Fruit fly (Drosophila melanogaster): Measurements from ENCODE around the gene CG14645.

Gene CG14645

DNA sequence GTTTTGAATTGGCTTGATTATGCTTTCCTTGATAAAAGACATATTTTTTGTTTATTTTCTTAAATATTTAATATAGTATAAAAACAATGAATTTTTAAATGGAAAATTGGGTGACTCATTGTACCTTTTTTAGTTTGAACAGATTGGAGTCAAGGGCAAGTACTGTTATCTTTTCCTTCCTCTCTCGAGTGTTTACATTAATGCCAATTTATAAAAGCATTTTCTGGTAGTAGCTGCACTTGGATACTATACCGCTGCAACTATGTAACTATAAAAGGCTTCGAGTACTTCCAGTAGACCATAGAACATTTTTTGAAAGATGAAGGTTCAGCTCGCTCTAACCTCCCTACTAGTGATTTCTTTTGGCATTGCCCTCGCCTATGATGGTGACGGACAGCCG is at the start of gene CG14645:
Gene CG14645 (plus strand): TSS at position 301 of the 400 bp plus-strand sequence.
- TF ChIP-seq CG8478 (optimal IDR thresholded peaks at IDR 0.05), result no peak
- no peak for TF ChIP-seq CTCF (optimal IDR thresholded peaks at IDR 0.05)

DNA sequence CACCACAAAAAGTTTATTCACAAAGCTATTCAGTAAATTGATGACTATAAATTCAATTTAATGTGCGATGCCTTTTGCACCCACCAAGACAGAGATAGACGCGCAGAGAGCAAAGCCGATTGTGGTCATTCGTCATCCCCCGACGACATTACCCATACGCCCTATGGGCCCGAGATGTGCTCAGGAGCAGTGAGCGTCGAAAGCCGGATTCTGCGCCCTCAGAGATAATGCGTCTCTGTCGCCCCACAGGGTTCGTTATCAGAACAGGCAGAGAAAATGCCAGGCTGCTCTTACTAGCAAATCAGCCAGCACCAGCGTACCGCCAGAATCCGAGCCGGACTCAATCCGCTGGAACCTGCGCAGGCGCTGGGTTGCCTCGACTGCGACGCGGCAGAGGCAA is 43.6 kb upstream of the CG14645 start:
- no peak for TF ChIP-seq CTCF (optimal IDR thresholded peaks at IDR 0.05)
- TF ChIP-seq CG8478 (optimal IDR thresholded peaks at IDR 0.05), result no peak

DNA sequence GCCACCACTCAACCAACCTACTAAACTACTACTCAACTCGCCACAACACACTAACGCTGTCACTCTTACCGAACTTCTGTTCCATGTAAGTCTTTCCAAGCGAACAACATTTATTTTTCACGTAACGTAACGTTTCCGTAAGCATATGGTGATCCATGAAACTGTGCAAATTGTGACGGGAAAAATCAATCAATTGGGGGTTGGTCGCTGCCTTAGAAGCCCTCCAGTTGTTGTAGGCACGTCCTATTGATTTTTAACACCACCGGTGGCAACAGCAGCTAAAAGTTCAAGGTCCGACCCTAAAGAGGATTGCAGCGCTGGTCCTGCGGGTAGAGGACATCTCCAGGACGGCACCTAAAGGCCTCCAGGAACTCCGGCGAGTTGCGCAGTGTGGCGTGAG is 42.7 kb upstream of the CG14645 start:
- TF ChIP-seq CG8478 (optimal IDR thresholded peaks at IDR 0.05), result no peak
- TF ChIP-seq CTCF (optimal IDR thresholded peaks at IDR 0.05), result no peak

DNA sequence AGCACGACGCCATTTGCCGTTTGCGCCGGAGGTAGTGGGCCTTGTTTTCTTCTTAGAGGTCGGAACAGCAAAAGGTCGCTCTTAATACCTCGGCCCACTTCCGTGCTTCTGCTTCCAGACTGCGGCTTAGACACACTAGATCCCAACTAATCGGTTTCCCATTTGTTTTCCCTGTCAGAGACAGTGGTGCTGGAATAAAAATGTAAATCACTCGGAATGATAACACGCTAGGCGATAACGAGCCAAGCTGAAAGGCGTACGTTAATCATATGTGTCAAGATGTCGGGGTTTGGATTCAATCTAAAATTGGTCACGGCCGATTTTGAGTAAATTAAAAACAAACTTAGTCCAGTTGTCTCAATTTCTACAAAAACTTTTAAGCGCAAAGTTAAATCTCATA is 40.2 kb upstream of the CG14645 start, which contains the start of gene Nepl11:
Gene Nepl11 (minus strand): TSS at position 152 of the 400 bp plus-strand sequence.
- TF ChIP-seq CG8478 (optimal IDR thresholded peaks at IDR 0.05) (no peak), CTCF (optimal IDR thresholded peaks at IDR 0.05) (no peak)

DNA sequence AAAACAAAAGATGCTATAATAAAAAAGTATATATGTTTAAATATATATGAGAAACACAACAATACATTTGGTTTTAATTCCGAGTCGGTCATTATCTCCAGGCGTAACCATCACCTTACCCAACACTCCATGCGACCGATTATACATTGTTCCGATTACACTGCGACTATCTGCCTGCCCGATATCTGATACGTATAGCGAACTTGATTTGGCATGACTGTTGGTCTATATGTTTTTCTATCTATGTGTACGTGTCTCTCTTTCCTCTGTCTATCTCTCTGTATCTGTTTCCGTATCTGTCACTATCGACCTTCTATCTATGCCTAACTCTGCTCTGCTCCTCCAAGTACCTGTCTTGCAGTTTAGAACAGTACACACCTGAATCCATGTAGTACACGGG is 33.4 kb upstream of the CG14645 start:
- TF ChIP-seq CTCF (optimal IDR thresholded peaks at IDR 0.05) (no peak), CG8478 (optimal IDR thresholded peaks at IDR 0.05) (no peak)

DNA sequence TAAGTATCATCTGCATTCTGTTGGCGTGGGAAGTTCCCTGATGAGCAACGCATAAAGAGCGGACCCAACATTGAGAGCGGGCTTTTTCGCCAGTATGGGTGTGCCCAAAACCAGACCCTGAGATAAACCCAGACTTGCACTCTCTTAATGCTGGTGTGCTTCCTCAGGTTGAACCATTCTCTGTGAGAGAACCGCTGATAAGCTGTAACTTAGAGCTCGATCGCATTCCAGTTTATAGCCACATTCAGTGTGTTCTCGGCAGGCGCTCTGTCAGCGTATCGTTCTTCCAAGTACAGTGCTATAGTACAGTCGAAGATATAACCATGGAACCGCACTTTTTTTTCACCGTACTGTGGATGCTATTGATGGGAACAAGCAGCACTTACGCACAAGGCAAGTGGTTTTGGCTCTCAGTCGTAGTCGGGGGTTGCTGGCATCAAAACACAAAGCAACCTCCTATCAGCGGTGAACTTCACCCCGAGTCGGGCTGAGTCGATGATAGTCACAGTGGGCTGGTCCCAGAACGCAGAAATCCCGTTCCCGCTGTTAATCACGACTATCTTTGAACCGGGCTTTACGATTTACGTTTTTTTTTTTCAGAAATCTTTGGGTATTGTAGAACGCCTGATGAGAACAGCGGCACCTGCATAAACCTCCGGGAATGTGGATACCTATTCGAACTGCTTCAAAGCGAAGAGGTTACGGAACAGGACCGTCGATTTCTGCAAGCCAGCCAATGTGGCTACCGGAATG is 27.1 kb upstream of the CG14645 start, which contains the start of gene MP1:
Gene MP1 (plus strand): TSS at position 245 of the 753 bp plus-strand sequence.
- no peak for TF ChIP-seq CG8478 (optimal IDR thresholded peaks at IDR 0.05)
- TF ChIP-seq CTCF (optimal IDR thresholded peaks at IDR 0.05), result no peak

DNA sequence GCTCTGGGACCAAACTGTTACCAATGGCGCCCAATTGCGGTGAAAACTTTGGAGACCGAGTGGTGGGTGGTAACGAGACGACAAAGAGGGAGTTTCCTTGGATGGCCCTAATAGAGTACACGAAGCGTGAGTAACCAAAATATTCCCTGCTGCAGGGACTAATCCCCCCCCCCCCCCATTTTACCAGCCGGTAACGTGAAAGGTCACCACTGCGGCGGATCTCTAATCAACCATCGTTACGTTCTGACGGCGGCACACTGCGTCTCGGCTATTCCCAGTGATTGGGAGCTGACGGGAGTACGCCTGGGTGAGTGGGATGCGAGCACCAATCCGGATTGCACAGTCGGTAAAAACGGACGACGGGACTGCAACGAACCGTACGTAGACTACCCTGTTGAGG is 26.2 kb upstream of the CG14645 start:
- TF ChIP-seq CG8478 (optimal IDR thresholded peaks at IDR 0.05), result no peak
- TF ChIP-seq CTCF (optimal IDR thresholded peaks at IDR 0.05), result no peak

DNA sequence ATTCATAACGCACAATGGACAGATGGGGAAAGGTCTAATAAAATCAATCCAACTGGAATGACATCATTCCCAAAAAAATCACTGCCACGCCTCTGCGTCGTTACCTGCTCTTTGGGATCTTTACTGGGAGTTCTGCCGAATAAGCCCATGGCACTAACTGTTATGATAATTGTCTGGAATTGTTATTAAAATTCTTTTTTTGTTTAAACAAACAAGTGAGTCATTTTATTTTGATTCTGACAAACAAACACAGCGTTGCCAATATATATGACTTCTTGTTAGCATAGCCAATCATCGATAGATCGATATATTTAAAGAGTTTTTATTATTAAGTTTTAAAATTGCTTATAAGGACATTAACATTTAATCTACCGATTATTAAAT is 24.2 kb upstream of the CG14645 start, which contains the start of gene Vps24:
Gene Vps24 (minus strand): TSS at position 265 of the 384 bp plus-strand sequence.
- no peak for TF ChIP-seq CG8478 (optimal IDR thresholded peaks at IDR 0.05)
- no peak for TF ChIP-seq CTCF (optimal IDR thresholded peaks at IDR 0.05)

DNA sequence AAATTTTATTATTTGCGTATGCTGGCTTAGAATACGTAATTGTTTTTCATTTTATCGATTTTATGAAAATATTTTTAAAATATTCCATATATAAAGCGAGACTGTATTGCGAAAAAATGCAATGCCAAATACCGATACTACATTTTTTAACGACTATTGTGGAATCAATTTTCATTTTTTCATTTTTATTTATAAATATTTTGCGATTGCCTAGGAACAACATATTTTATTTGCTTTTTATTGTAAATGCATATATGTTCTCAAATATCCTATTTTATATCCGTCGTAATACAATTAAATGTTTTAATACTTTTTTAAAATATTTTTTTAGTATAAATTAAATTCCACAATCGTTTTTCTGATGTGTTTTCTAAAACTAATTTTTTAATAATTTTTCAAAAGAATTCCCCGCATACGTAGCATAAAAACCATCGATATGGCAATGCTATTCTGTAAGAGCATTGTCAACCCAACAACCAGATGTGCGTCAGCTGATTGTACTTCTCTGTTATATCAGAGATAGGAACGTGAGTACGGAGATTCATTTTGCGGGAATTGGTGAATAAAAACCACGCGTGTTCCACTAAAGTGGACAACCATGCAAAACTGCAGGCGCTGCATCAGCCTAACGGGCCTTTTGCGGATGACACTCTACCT is 23.7 kb upstream of the CG14645 start, which contains the start of gene Suv3:
Gene Suv3 (plus strand): TSS at position 489 of the 657 bp plus-strand sequence.
- TF ChIP-seq CG8478 (optimal IDR thresholded peaks at IDR 0.05), result no peak
- TF ChIP-seq CTCF (optimal IDR thresholded peaks at IDR 0.05), result no peak

DNA sequence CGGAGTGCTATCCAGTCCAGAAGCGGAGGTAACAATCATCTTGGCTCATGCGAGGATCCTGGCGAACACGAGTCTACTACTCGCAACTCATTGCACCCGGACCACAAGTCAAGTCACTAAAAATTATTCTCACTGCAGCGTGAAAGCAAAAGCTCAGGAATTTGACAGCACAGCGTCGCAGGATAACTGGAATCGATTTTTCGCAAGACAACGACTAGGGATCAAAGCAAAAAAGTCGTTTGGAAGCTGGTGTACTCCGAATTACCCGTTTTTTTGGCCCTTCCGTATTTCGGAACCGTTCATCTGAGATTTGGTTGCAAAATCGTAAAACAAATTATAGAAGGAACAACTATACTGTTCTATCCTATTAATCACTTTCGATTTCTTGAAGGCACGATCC is 16.3 kb upstream of the CG14645 start:
- TF ChIP-seq CTCF (optimal IDR thresholded peaks at IDR 0.05), result no peak

DNA sequence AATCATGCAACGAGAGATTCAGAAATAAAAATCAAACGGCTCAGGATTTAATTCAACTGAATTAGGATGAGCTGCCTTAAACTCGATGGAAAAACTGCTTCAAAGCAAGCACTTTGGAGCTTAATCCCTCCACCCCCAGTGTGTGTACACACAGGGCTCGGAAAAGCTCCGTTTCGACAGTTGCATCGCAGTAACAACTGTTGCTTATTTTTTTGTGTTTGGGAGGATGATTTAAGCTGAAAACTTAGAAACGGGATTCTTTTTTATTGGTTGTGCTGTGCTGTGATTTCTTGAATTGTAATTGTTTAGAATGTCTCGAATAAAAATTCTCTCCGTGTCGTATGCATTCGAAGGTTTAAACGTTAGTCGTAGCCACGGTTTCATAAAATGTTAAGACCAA is 15.9 kb upstream of the CG14645 start, which contains the start of gene Syt14:
Gene Syt14 (minus strand): TSS at position 71 of the 400 bp plus-strand sequence.
- TF ChIP-seq CTCF (optimal IDR thresholded peaks at IDR 0.05), result no peak
- TF ChIP-seq CG8478 (optimal IDR thresholded peaks at IDR 0.05), result no peak

DNA sequence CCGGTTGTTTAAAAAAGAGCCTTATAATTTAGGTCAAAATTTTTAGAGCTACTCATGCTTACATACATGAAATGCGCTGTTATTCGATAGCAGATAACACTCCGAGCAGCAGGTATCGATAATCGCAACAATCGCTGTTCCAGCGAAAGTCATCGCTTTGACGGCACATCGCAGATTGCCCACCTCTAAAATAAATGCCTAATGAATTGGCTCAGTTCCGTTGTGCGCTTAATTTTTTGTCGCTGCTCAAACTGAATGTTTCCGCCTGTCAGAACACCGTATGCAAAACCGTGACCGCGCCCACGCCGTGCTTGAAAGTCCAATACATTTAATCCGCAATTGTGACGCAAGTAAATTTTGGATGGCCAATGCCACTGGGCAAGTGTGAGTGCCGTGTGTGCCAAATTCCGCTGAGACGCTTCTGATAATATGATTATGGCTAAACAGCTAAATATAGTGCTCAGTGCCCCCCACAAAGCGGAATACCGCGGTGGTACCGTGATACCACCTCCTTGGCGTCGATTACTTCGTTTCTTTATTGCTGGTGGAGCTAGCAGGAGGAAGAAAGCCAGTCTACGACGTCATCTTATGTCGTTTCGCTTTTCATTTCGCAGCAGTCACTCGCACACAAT is 15.3 kb upstream of the CG14645 start, which contains the start of gene CG9795:
Gene CG9795 (plus strand): TSS at position 177 of the 632 bp plus-strand sequence.
- TF ChIP-seq CG8478 (optimal IDR thresholded peaks at IDR 0.05), result no peak
- no peak for TF ChIP-seq CTCF (optimal IDR thresholded peaks at IDR 0.05)

DNA sequence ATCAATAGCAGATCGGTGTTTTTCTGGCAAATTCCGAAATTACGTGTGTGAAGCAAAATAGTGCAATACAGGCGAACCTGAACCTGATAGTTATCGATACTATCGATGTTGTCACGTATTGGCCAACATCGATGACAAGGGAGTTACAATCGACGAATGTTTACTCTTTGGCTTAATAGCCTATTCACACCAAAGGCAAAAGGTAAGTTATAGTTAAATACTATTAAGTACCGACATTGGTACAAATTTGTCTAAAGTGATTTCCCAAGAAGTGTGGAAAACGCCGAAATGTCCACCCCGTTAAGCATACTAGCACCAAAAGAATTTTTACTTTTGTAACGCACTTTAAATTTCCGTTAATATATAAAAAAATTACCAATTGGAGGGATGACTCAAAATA is 934 bp upstream of the CG14645 start, which contains the start of gene CG9776:
Gene CG9776 (minus strand): TSS at position 108 of the 400 bp plus-strand sequence.
- TF ChIP-seq CTCF (optimal IDR thresholded peaks at IDR 0.05) (peak; percentile 18 to 34), CG8478 (optimal IDR thresholded peaks at IDR 0.05) (no peak)

DNA sequence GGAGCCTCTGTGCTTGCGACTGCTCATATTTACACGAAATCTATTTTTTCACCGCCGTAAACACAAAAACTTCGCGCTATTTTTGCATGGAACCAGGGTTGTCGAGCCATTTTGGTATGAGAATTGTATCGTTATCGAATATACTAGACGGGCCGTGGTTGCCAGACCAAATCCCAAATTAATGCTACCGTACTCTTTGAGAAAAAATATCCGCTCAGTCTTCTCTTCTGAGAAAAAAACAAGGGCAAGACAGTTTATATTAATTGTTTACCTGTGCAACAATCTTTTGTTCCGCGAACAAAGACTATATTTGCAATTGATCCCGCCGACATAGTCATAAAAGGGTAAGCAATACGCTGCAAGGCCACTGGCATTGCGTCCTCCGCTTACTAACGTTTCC is 2.7 kb downstream of the CG14645 start, which contains the start of the genes Skp2 and CG1103:
Gene Skp2 (minus strand): TSS at position 95 of the 400 bp plus-strand sequence.
Gene CG1103 (plus strand): TSS at position 176 of the 400 bp plus-strand sequence.
- TF ChIP-seq CTCF (optimal IDR thresholded peaks at IDR 0.05) (peak in 1 of 2 experiments; percentile 34), CG8478 (optimal IDR thresholded peaks at IDR 0.05) (no peak)

DNA sequence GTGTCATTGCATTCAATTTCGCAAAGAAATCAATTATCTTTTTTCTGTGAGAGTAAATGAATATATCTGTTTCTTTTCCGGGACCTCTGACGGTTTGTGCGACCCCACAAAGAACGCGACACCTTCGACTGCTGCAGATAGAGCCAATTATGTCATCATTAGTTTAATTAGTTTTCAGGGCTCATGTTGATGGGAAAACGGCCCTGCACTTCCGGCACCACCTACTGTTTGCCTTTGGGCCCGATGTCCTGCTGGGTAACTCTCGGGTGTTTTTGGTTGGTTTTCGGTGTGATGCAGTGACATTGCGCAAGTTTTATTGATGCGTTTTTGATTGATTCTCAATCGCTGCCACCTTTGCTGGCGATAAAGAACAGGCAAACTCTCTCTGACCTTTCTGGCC is 5.3 kb downstream of the CG14645 start:
- TF ChIP-seq CTCF (optimal IDR thresholded peaks at IDR 0.05) (no peak), CG8478 (optimal IDR thresholded peaks at IDR 0.05) (no peak)

Data from S2 (cell line).